Worm (Caenorhabditis elegans): ENCODE data around the gene R07G3.8.

Gene R07G3.8

ce11 chrII:7631677-7632210 is 11.4 kb upstream of the R07G3.8 start:
- TF ChIP-seq unc-62 (GFP tag; optimal IDR thresholded peaks at IDR 0.05): no peak

- TF ChIP-seq unc-62 (GFP tag; optimal IDR thresholded peaks at IDR 0.05): no peak
Observed at ce11 chrII:7631171-7631570, 10.9 kb upstream of the R07G3.8 start.

ce11 chrII:7630052-7630451 is 9.7 kb upstream of the R07G3.8 start:
- TF ChIP-seq unc-62 (GFP tag; optimal IDR thresholded peaks at IDR 0.05): no peak

ce11 chrII:7628640-7629039 is 8.3 kb upstream of the R07G3.8 start:
- TF ChIP-seq unc-62 (GFP tag; optimal IDR thresholded peaks at IDR 0.05): no peak

- no peak for TF ChIP-seq unc-62 (GFP tag; optimal IDR thresholded peaks at IDR 0.05)
Observed at ce11 chrII:7624995-7625394, 4.7 kb upstream of the R07G3.8 start.

- TF ChIP-seq unc-62 (GFP tag; optimal IDR thresholded peaks at IDR 0.05): no peak
Observed at ce11 chrII:7624272-7624671, 4.0 kb upstream of the R07G3.8 start.

- TF ChIP-seq unc-62 (GFP tag; optimal IDR thresholded peaks at IDR 0.05): no peak
Observed at ce11 chrII:7623466-7623865, 3.2 kb upstream of the R07G3.8 start.

- TF ChIP-seq unc-62 (GFP tag; optimal IDR thresholded peaks at IDR 0.05): no peak
Observed at ce11 chrII:7621513-7621912, 1.2 kb upstream of the R07G3.8 start.

ce11 chrII:7618212-7618611 is 2.1 kb downstream of the R07G3.8 start:
- no peak for TF ChIP-seq unc-62 (GFP tag; optimal IDR thresholded peaks at IDR 0.05)

ce11 chrII:7616141-7616540 is 4.2 kb downstream of the R07G3.8 start, which contains the start of gene cdc-42:
TSS of gene cdc-42 (plus strand) at chrII:7616452.
- no peak for TF ChIP-seq unc-62 (GFP tag; optimal IDR thresholded peaks at IDR 0.05)

- TF ChIP-seq unc-62 (GFP tag; optimal IDR thresholded peaks at IDR 0.05): no peak
Observed at ce11 chrII:7615318-7615891, 4.9 kb downstream of the R07G3.8 start.

ce11 chrII:7614334-7614733 is 6.0 kb downstream of the R07G3.8 start:
- no peak for TF ChIP-seq unc-62 (GFP tag; optimal IDR thresholded peaks at IDR 0.05)

- no peak for TF ChIP-seq unc-62 (GFP tag; optimal IDR thresholded peaks at IDR 0.05)
Observed at ce11 chrII:7613241-7613782, 7.0 kb downstream of the R07G3.8 start, which contains the start of the genes oig-4 and R07G3.7. TSS of gene oig-4 (plus strand) at chrII:7613541. TSS of gene R07G3.7 (minus strand) at chrII:7613732.

ce11 chrII:7607953-7608352 is 12.4 kb downstream of the R07G3.8 start, which contains the start of gene lips-17:
TSS of gene lips-17 (plus strand) at chrII:7608253.
- TF ChIP-seq unc-62 (GFP tag; optimal IDR thresholded peaks at IDR 0.05): no peak

- TF ChIP-seq unc-62 (GFP tag; optimal IDR thresholded peaks at IDR 0.05): no peak
Observed at ce11 chrII:7605306-7605705, 15.0 kb downstream of the R07G3.8 start, which contains the start of gene osm-8. TSS of gene osm-8 (minus strand) at chrII:7605406.

- no peak for TF ChIP-seq unc-62 (GFP tag; optimal IDR thresholded peaks at IDR 0.05)
Observed at ce11 chrII:7599357-7599756, 21.0 kb downstream of the R07G3.8 start, which contains the start of gene npp-21. TSS of gene npp-21 (plus strand) at chrII:7599657.

- no peak for TF ChIP-seq unc-62 (GFP tag; optimal IDR thresholded peaks at IDR 0.05)
Observed at ce11 chrII:7598702-7599314, 21.5 kb downstream of the R07G3.8 start, which contains the start of gene pgam-5. TSS of gene pgam-5 (minus strand) at chrII:7598752.

Measured in whole organism, dauer.